Fruit fly (Drosophila melanogaster) whole organism, embryonic: ENCODE measurements around the gene CG8300.
A peak's percentile ranks its signal among the peaks of the same experiment; 100 is the strongest.

Experiments
- Ada2b ChIP-seq: fragments of 200-800 bp; sonication (Bioruptor generic); IDR thresholded peaks from 2 replicates; pipeline ENCODE4 v1.3.6; 2022; ENCODE audit warnings: missing biosample characterization, missing genetic modification characterization
- Atf6 ChIP-seq: fragments of 200-800 bp; sonication (Bioruptor generic); IDR thresholded peaks from 2 replicates; pipeline ENCODE4 v1.3.6; 2022; ENCODE audit warnings: missing biosample characterization, missing genetic modification characterization
- Awh ChIP-seq: fragments of 200-800 bp; sonication (Bioruptor generic); IDR thresholded peaks from 2 replicates; pipeline ENCODE4, ENCODE4 v1.3.6; 2022; ENCODE audit warnings: missing biosample characterization, missing genetic modification characterization
- Bdp1 ChIP-seq: fragments of 200-800 bp; sonication (Bioruptor generic); optimal IDR thresholded peaks from 3 replicates; lab custom pipeline; 2016; ENCODE audit warnings: missing biosample characterization, missing genetic modification characterization
- CG10321 ChIP-seq: fragments of 200-800 bp; sonication (Bioruptor generic); IDR thresholded peaks from 2 replicates; pipeline ENCODE4 v1.3.6; 2022; ENCODE audit warnings: missing biosample characterization, missing genetic modification characterization
- CG12104 ChIP-seq: fragments of 200-800 bp; sonication (Bioruptor generic); optimal IDR thresholded peaks from 3 replicates; lab custom pipeline; 2016; ENCODE audit warnings: missing biosample characterization, missing genetic modification characterization
- CG12744 ChIP-seq: fragments of 200-800 bp; sonication (Bioruptor generic); optimal IDR thresholded peaks from 2 replicates; lab custom pipeline; 2016; ENCODE audit warnings: missing biosample characterization, missing genetic modification characterization
- CG13775 ChIP-seq: fragments of 200-800 bp; sonication (Bioruptor generic); optimal IDR thresholded peaks from 3 replicates; lab custom pipeline; 2017; ENCODE audit warnings: missing biosample characterization, mild to moderate bottlenecking, missing genetic modification characterization
- CG14667 ChIP-seq: fragments of 200-800 bp; sonication (Bioruptor generic); IDR thresholded peaks from 2 replicates; pipeline ENCODE4 v1.3.6; 2022; ENCODE audit warnings: missing biosample characterization, missing genetic modification characterization
- CG15696 ChIP-seq: fragments of 200-800 bp; sonication (Bioruptor generic); optimal IDR thresholded peaks from 2 replicates; lab custom pipeline; 2019; ENCODE audit warnings: missing biosample characterization, mild to moderate bottlenecking, missing genetic modification characterization, moderate library complexity
- CG17829 ChIP-seq: fragments of 200-800 bp; optimal IDR thresholded peaks from 2 replicates; lab custom pipeline; 2019; ENCODE audit warnings: missing biosample characterization, mild to moderate bottlenecking, missing genetic modification characterization, moderate library complexity
- CG18599 ChIP-seq: fragments of 200-800 bp; sonication (Bioruptor generic); optimal IDR thresholded peaks from 3 replicates; lab custom pipeline; 2017; ENCODE audit warnings: missing biosample characterization, missing genetic modification characterization, mild to moderate bottlenecking, moderate library complexity, missing genetic modification reagents
- CG18619 ChIP-seq: fragments of 200-800 bp; sonication (Bioruptor generic); optimal IDR thresholded peaks from 3 replicates; lab custom pipeline; 2017; ENCODE audit warnings: missing biosample characterization, mild to moderate bottlenecking, missing genetic modification characterization
- CG18764 ChIP-seq: fragments of 200-800 bp; sonication (Bioruptor generic); optimal IDR thresholded peaks from 3 replicates; lab custom pipeline; 2016; ENCODE audit warnings: missing biosample characterization, missing genetic modification characterization
- CG30020 ChIP-seq: fragments of 200-800 bp; optimal IDR thresholded peaks from 2 replicates; lab custom pipeline; 2019; ENCODE audit warnings: missing biosample characterization, mild to moderate bottlenecking, missing genetic modification characterization, moderate library complexity
- CG30431 ChIP-seq: fragments of 200-800 bp; sonication (Bioruptor generic); optimal IDR thresholded peaks from 2 replicates; lab custom pipeline; 2017; ENCODE audit warnings: missing biosample characterization, missing genetic modification characterization
- CG31388 ChIP-seq: fragments of 200-800 bp; sonication (Bioruptor generic); optimal IDR thresholded peaks from 2 replicates; lab custom pipeline; 2016; ENCODE audit warnings: missing biosample characterization, missing genetic modification characterization
- CG33557 ChIP-seq: fragments of 200-800 bp; sonication (Bioruptor generic); optimal IDR thresholded peaks from 2 replicates; lab custom pipeline; 2019; ENCODE audit warnings: missing biosample characterization, mild to moderate bottlenecking, missing genetic modification characterization, moderate library complexity
- CG4617 ChIP-seq: fragments of 200-800 bp; sonication (Bioruptor generic); optimal IDR thresholded peaks from 3 replicates; lab custom pipeline; 2016; ENCODE audit warnings: missing biosample characterization, missing genetic modification characterization, borderline replicate concordance
- CG4730 ChIP-seq: fragments of 200-800 bp; sonication (Bioruptor generic); IDR thresholded peaks from 2 replicates; pipeline ENCODE4 v1.3.6; 2022; ENCODE audit warnings: missing biosample characterization, missing genetic modification characterization
- CG6175 ChIP-seq: fragments of 200-800 bp; sonication (Bioruptor generic); IDR thresholded peaks from 3 replicates; pipeline ENCODE4 v1.3.6; 2022; ENCODE audit warnings: missing biosample characterization, missing genetic modification characterization
- CG6813 ChIP-seq: fragments of 200-800 bp; sonication (Bioruptor generic); optimal IDR thresholded peaks from 2 replicates; lab custom pipeline; 2017; ENCODE audit warnings: missing biosample characterization, missing genetic modification characterization, mild to moderate bottlenecking, moderate library complexity, missing genetic modification reagents
- CG9437 ChIP-seq: fragments of 200-800 bp; sonication (Bioruptor generic); optimal IDR thresholded peaks from 2 replicates; lab custom pipeline; 2018; ENCODE audit warnings: missing biosample characterization, mild to moderate bottlenecking, missing genetic modification characterization
- Dp ChIP-seq: fragments of 200-800 bp; sonication (Bioruptor generic); optimal IDR thresholded peaks from 2 replicates; lab custom pipeline; 2018; ENCODE audit warnings: missing biosample characterization, mild to moderate bottlenecking, missing genetic modification characterization, moderate library complexity
- HLH3B ChIP-seq: fragments of 200-800 bp; sonication (Bioruptor generic); IDR thresholded peaks from 2 replicates; pipeline ENCODE4 v1.3.6; 2022; ENCODE audit warnings: missing biosample characterization, missing genetic modification characterization
- Max ChIP-seq: fragments of 200-800 bp; sonication (Bioruptor generic); optimal IDR thresholded peaks from 2 replicates; lab custom pipeline; 2016; ENCODE audit warnings: missing biosample characterization, mild to moderate bottlenecking, missing genetic modification characterization
- Mrtf ChIP-seq: fragments of 200-800 bp; sonication (Bioruptor generic); IDR thresholded peaks from 3 replicates; pipeline ENCODE4 v1.3.6; 2022; ENCODE audit warnings: missing biosample characterization, missing genetic modification characterization
- Neu2 ChIP-seq: fragments of 200-800 bp; sonication (Bioruptor generic); optimal IDR thresholded peaks from 3 replicates; lab custom pipeline; 2016; ENCODE audit warnings: missing biosample characterization, missing genetic modification characterization, borderline replicate concordance
- amos ChIP-seq: fragments of 200-800 bp; sonication (Bioruptor generic); IDR thresholded peaks from 2 replicates; pipeline ENCODE4 v1.3.6; 2022; ENCODE audit warnings: missing biosample characterization, missing genetic modification characterization; ENCODE audit not compliant: partially characterized antibody
- ara ChIP-seq: fragments of 200-800 bp; sonication (Bioruptor generic); IDR thresholded peaks from 2 replicates; pipeline ENCODE4 v1.3.6; 2022; ENCODE audit warnings: missing biosample characterization, missing genetic modification characterization
- bab2 ChIP-seq: fragments of 200-800 bp; sonication (Bioruptor generic); optimal IDR thresholded peaks from 2 replicates; lab custom pipeline; 2016; ENCODE audit warnings: missing biosample characterization, missing genetic modification characterization
- ci ChIP-seq: fragments of 200-800 bp; sonication (Bioruptor generic); IDR thresholded peaks from 3 replicates; pipeline ENCODE4 v1.3.6; 2022; ENCODE audit warnings: missing biosample characterization, missing genetic modification characterization
- crol ChIP-seq: fragments of 200-800 bp; sonication (Bioruptor generic); IDR thresholded peaks from 2 replicates; pipeline ENCODE4 v1.3.6; 2022; ENCODE audit warnings: missing biosample characterization, missing genetic modification characterization
- da ChIP-seq: fragments of 200-800 bp; sonication (Bioruptor generic); optimal IDR thresholded peaks from 2 replicates; lab custom pipeline; 2016; ENCODE audit warnings: missing biosample characterization, missing genetic modification characterization
- dimm ChIP-seq: fragments of 200-800 bp; sonication (Bioruptor generic); IDR thresholded peaks from 2 replicates; pipeline ENCODE4 v1.3.6; 2022; ENCODE audit warnings: missing biosample characterization, missing genetic modification characterization
- exex ChIP-seq: fragments of 200-800 bp; sonication (Bioruptor generic); optimal IDR thresholded peaks from 4 replicates; lab custom pipeline; 2018; ENCODE audit warnings: missing biosample characterization, mild to moderate bottlenecking, missing genetic modification characterization, moderate library complexity
- fu2 ChIP-seq: fragments of 200-800 bp; sonication (Bioruptor generic); optimal IDR thresholded peaks from 2 replicates; lab custom pipeline; 2016; ENCODE audit warnings: missing biosample characterization, missing genetic modification characterization
- hkb ChIP-seq, 2 experiments: fragments of 200-800 bp in 1 of 2; fragments of >200 bp in 1 of 2; sonication (Bioruptor generic) in 1 of 2; IDR thresholded peaks in 1 of 2; optimal IDR thresholded peaks in 1 of 2; 2 replicates each; pipeline versions ENCODE4 v1.3.6 to Lab custom; 2017 to 2022; ENCODE audit warnings: missing biosample characterization in 1 of 2, missing genetic modification characterization in 1 of 2
- hth ChIP-seq: fragments of >200 bp; optimal IDR thresholded peaks from 2 replicates; lab custom pipeline; 2017; ENCODE audit warnings: inconsistent platforms
- lilli ChIP-seq: fragments of 200-800 bp; sonication (Bioruptor generic); optimal IDR thresholded peaks from 3 replicates; lab custom pipeline; 2016; ENCODE audit warnings: missing biosample characterization, missing genetic modification characterization
- oc ChIP-seq: fragments of 200-800 bp; sonication (Bioruptor generic); optimal IDR thresholded peaks from 2 replicates; lab custom pipeline; 2018; ENCODE audit warnings: missing biosample characterization, mild to moderate bottlenecking, missing genetic modification characterization, moderate library complexity
- onecut ChIP-seq: fragments of 200-800 bp; sonication (Bioruptor generic); IDR thresholded peaks from 2 replicates; pipeline ENCODE4 v1.3.6; 2022; ENCODE audit warnings: missing biosample characterization, missing genetic modification characterization
- phol ChIP-seq: fragments of 200-800 bp; sonication (Bioruptor generic); optimal IDR thresholded peaks from 3 replicates; lab custom pipeline; 2018; ENCODE audit warnings: missing biosample characterization, mild to moderate bottlenecking, missing genetic modification characterization, moderate library complexity
- prd ChIP-seq, 3 experiments: fragments of >200 bp in 2 of 3; fragments of 200-800 bp in 1 of 3; sonication (Bioruptor generic) in 1 of 3; optimal IDR thresholded peaks in 2 of 3; IDR thresholded peaks in 1 of 3; 2 replicates in 2 of 3; 3 replicates in 1 of 3; pipeline versions ENCODE4 v1.3.6 to Lab custom; 2017 to 2022; ENCODE audit warnings: missing biosample characterization in 1 of 3, missing genetic modification characterization in 1 of 3
- run ChIP-seq: fragments of 200-800 bp; sonication (Bioruptor generic); optimal IDR thresholded peaks from 3 replicates; lab custom pipeline; 2018; ENCODE audit warnings: missing biosample characterization, mild to moderate bottlenecking, missing genetic modification characterization
- shn ChIP-seq: fragments of 200-800 bp; sonication (Bioruptor generic); optimal IDR thresholded peaks from 3 replicates; lab custom pipeline; 2016; ENCODE audit warnings: missing biosample characterization, missing genetic modification characterization
- slou ChIP-seq: fragments of 200-800 bp; sonication (Bioruptor generic); optimal IDR thresholded peaks from 3 replicates; lab custom pipeline; 2016; ENCODE audit warnings: missing biosample characterization, missing genetic modification characterization
- twi ChIP-seq: fragments of 200-800 bp; optimal IDR thresholded peaks from 2 replicates; lab custom pipeline; 2019; ENCODE audit warnings: missing biosample characterization, mild to moderate bottlenecking, missing genetic modification characterization, moderate library complexity
- wdn ChIP-seq: fragments of 200-800 bp; sonication (Bioruptor generic); IDR thresholded peaks from 2 replicates; pipeline ENCODE4 v1.3.6; 2022; ENCODE audit warnings: missing biosample characterization, missing genetic modification characterization
- yki ChIP-seq: fragments of >200 bp; optimal IDR thresholded peaks from 3 replicates; lab custom pipeline; 2018
- zen2 ChIP-seq: fragments of 200-800 bp; sonication (Bioruptor generic); IDR thresholded peaks from 3 replicates; pipeline ENCODE4 v1.3.6; 2022; ENCODE audit warnings: missing biosample characterization, missing genetic modification characterization; ENCODE audit not compliant: partially characterized antibody

Gene CG8300

DNA sequence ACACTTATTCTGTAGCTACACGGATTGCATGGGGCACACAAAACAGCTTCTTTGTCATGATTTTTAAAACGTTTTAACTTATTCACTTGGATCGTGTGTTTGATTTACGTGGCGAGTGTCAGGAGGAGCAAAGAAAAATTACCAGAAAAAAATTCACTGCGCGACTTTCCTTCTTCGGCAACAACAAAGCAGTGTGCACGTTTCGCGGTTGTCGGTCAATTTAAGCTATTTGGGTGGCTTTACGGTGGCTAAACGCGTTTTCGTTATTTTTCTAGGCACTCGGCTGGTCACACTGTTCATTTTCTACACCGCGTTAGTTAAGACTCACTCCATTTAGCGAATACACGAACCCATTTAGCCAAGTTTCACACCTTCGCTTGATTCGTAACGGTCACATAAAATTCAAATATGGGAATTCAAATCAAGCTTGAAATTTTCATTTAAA lies 6.8 kb upstream of the CG8300 start, which contains the start of gene Sxl (continued):
- peak; percentile 48; the same call in 1 of the 2 replicates for TF ChIP-seq amos (GFP tag; lab: Robert Waterston, UW)
- peak; percentile 74 for TF ChIP-seq Dp
- TF ChIP-seq dimm (GFP tag; lab: Robert Waterston, UW), result no peak
- no peak for TF ChIP-seq prd (optimal IDR thresholded peaks at IDR 0.05; lab: Kevin White, UChicago)
- TF ChIP-seq prd (GFP tag; IDR thresholded peaks at IDR 0.05; lab: Robert Waterston, UW), result no peak
- peak; percentile 11 for TF ChIP-seq hkb (optimal IDR thresholded peaks at IDR 0.05; lab: Kevin White, UChicago)
- 0 out of 2 replicates have a peak, but pooled peaks have one; percentile 13 for TF ChIP-seq hkb (GFP tag; IDR thresholded peaks at IDR 0.05; lab: Robert Waterston, UW)
- no peak for TF ChIP-seq ara (GFP tag; lab: Robert Waterston, UW)
- TF ChIP-seq CG15696 (tag; lab: Kevin White, UChicago), result no peak
- TF ChIP-seq slou (GFP tag; lab: Kevin White, UChicago), result no peak
- no peak for TF ChIP-seq CG14667 (GFP tag; lab: Robert Waterston, UW)
- TF ChIP-seq hth, result no peak
- TF ChIP-seq CG33557, result no peak
- no peak for TF ChIP-seq CG30431 (GFP tag; lab: Kevin White, UChicago)
- TF ChIP-seq CG13775 (GFP tag; lab: Kevin White, UChicago), result no peak
- TF ChIP-seq CG17829 (tag; lab: Kevin White, UChicago), result peak; percentile 69
- TF ChIP-seq fu2 (GFP tag; lab: Kevin White, UChicago), result no peak
- TF ChIP-seq CG18619 (GFP tag; lab: Kevin White, UChicago), result no peak
- no peak for TF ChIP-seq Max (GFP tag; lab: Kevin White, UChicago)
- TF ChIP-seq exex (tag; lab: Kevin White, UChicago), result no peak
- no peak for TF ChIP-seq HLH3B (GFP tag; lab: Robert Waterston, UW)
- no peak for TF ChIP-seq zen2
- no peak for TF ChIP-seq shn (GFP tag; lab: Kevin White, UChicago)
- TF ChIP-seq oc (tag; lab: Kevin White, UChicago), result peak; percentile 8
- TF ChIP-seq crol (GFP tag; lab: Robert Waterston, UW), result no peak
- peak; percentile 72 for TF ChIP-seq ci (GFP tag; lab: Robert Waterston, UW)
- TF ChIP-seq CG6175, result no peak
- TF ChIP-seq run (tag; lab: Kevin White, UChicago), result peak; percentile 15
- no peak for TF ChIP-seq wdn (GFP tag; lab: Robert Waterston, UW)
- TF ChIP-seq CG12104, result no peak
- peak; percentile 2 for TF ChIP-seq CG18764
- no peak for TF ChIP-seq Atf6
- no peak for TF ChIP-seq Mrtf (GFP tag; lab: Robert Waterston, UW)
- peak; percentile 8 for TF ChIP-seq lilli (GFP tag; lab: Kevin White, UChicago)
- TF ChIP-seq CG12744 (GFP tag; lab: Kevin White, UChicago), result no peak
- TF ChIP-seq Bdp1 (GFP tag; lab: Kevin White, UChicago), result no peak
- TF ChIP-seq CG4730 (GFP tag; lab: Robert Waterston, UW), result no peak
- no peak for TF ChIP-seq bab2 (GFP tag; lab: Kevin White, UChicago)
- TF ChIP-seq onecut (GFP tag; lab: Robert Waterston, UW), result peak; percentile 20; the same call in 1 of the 2 replicates
- no peak for TF ChIP-seq CG31388 (GFP tag; lab: Kevin White, UChicago)
- TF ChIP-seq CG18599 (GFP tag; lab: Kevin White, UChicago), result peak; percentile 15
- no peak for TF ChIP-seq Ada2b (GFP tag; lab: Robert Waterston, UW)
- TF ChIP-seq CG6813 (GFP tag; lab: Kevin White, UChicago), result no peak
- no peak for TF ChIP-seq da (GFP tag; lab: Kevin White, UChicago)
- TF ChIP-seq CG4617 (GFP tag; lab: Kevin White, UChicago), result peak; percentile 55
- TF ChIP-seq CG10321, result no peak
- TF ChIP-seq Neu2 (GFP tag; lab: Kevin White, UChicago), result no peak
- peak; percentile 62 for TF ChIP-seq phol (tag; lab: Kevin White, UChicago)
- TF ChIP-seq yki (lab: Kevin White, UChicago), result no peak
- TF ChIP-seq Awh (GFP tag; lab: Robert Waterston, UW), result no peak
- no peak for TF ChIP-seq twi (tag; lab: Kevin White, UChicago)
- no peak for TF ChIP-seq CG30020
- no peak for TF ChIP-seq CG9437
